Worm (Caenorhabditis elegans) whole organism, L4/young adult: ENCODE data around the gene B0507.3.
"Not testable (repeated sequence)": the region's sequence is repeated elsewhere in the genome, so short reads cannot be mapped to it uniquely, and the experiment has no call there.

Experiments
- W03F9.2 ChIP-seq: fragments of 150-350 bp; optimal IDR thresholded peaks from 2 replicates; lab custom pipeline; 2014; ENCODE audit warnings: missing biosample characterization, missing genetic modification characterization
- dao-5 ChIP-seq: sonication (generic microtip); optimal IDR thresholded peaks from 2 replicates; lab custom pipeline; 2016; ENCODE audit warnings: missing genotype, missing genetic modification characterization, moderate library complexity, missing compliant biosample characterization
- him-1 ChIP-seq: sonication (generic microtip); optimal IDR thresholded peaks from 2 replicates; lab custom pipeline; 2016; ENCODE audit warnings: missing genotype, missing genetic modification reagents, missing genetic modification characterization, missing compliant biosample characterization

B0507.3 gene

ce11 chrV:8768481-8768959, at the start of gene B0507.3:
TSS of gene B0507.3 (plus strand) at chrV:8768909.
- no peak for TF ChIP-seq him-1 (tag; lab: Kevin White, UChicago)
- no peak for TF ChIP-seq W03F9.2 (tag; lab: Kevin White, UChicago)
- TF ChIP-seq dao-5 (tag; lab: Kevin White, UChicago), result no peak

- not testable (repeated sequence) for TF ChIP-seq W03F9.2, dao-5, him-1 (tag; lab: Kevin White, UChicago)
Observed at ce11 chrV:8722160-8722559, 46.5 kb upstream of the B0507.3 start, which contains the start of gene ZC196.8. TSS of gene ZC196.8 (minus strand) at chrV:8722260.

- not testable (repeated sequence) for TF ChIP-seq him-1, dao-5, W03F9.2 (tag; lab: Kevin White, UChicago)
Observed at ce11 chrV:8726228-8726627, 42.5 kb upstream of the B0507.3 start, which contains the start of gene droe-8. TSS of gene droe-8 (plus strand) at chrV:8726528.

ce11 chrV:8727077-8727476, 41.6 kb upstream of the B0507.3 start, which contains the start of gene ZC196.9:
TSS of gene ZC196.9 (minus strand) at chrV:8727177.
- no peak for TF ChIP-seq W03F9.2 (tag; lab: Kevin White, UChicago)
- no peak for TF ChIP-seq him-1 (tag; lab: Kevin White, UChicago)
- TF ChIP-seq dao-5 (tag; lab: Kevin White, UChicago), result no peak

- TF ChIP-seq him-1 (tag; lab: Kevin White, UChicago) (no peak), dao-5 (tag; lab: Kevin White, UChicago) (no peak), W03F9.2 (tag; lab: Kevin White, UChicago) (no peak)
Observed at ce11 chrV:8729100-8729499, 39.6 kb upstream of the B0507.3 start, which contains the start of gene ZC196.5. TSS of gene ZC196.5 (plus strand) at chrV:8729400.

ce11 chrV:8730991-8731390, 37.7 kb upstream of the B0507.3 start:
- TF ChIP-seq W03F9.2 (tag; lab: Kevin White, UChicago) (no peak), dao-5 (tag; lab: Kevin White, UChicago) (no peak), him-1 (tag; lab: Kevin White, UChicago) (no peak)

- TF ChIP-seq him-1 (tag; lab: Kevin White, UChicago) (no peak), W03F9.2 (tag; lab: Kevin White, UChicago) (no peak), dao-5 (tag; lab: Kevin White, UChicago) (no peak)
Observed at ce11 chrV:8732934-8733333, 35.8 kb upstream of the B0507.3 start, which contains the start of gene ZC196.4. TSS of gene ZC196.4 (plus strand) at chrV:8733106.

- TF ChIP-seq him-1 (tag; lab: Kevin White, UChicago), result no peak
- no peak for TF ChIP-seq dao-5 (tag; lab: Kevin White, UChicago)
- TF ChIP-seq W03F9.2 (tag; lab: Kevin White, UChicago), result no peak
Observed at ce11 chrV:8736369-8736768, 32.3 kb upstream of the B0507.3 start, which contains the start of gene ZC196.3. TSS of gene ZC196.3 (plus strand) at chrV:8736669.

- TF ChIP-seq dao-5 (tag; lab: Kevin White, UChicago), result no peak
- TF ChIP-seq W03F9.2 (tag; lab: Kevin White, UChicago), result no peak
- no peak for TF ChIP-seq him-1 (tag; lab: Kevin White, UChicago)
Observed at ce11 chrV:8739136-8739535, 29.6 kb upstream of the B0507.3 start, which contains the start of gene ZC196.2. TSS of gene ZC196.2 (plus strand) at chrV:8739436.

- no peak for TF ChIP-seq W03F9.2 (tag; lab: Kevin White, UChicago)
- TF ChIP-seq him-1 (tag; lab: Kevin White, UChicago), result no peak
Observed at ce11 chrV:8745858-8746257, 22.9 kb upstream of the B0507.3 start, which contains the start of gene B0507.6. TSS of gene B0507.6 (plus strand) at chrV:8746158.

- TF ChIP-seq him-1 (tag; lab: Kevin White, UChicago), result no peak
- no peak for TF ChIP-seq W03F9.2 (tag; lab: Kevin White, UChicago)
- no peak for TF ChIP-seq dao-5 (tag; lab: Kevin White, UChicago)
Observed at ce11 chrV:8753395-8753794, 15.3 kb upstream of the B0507.3 start, which contains the start of gene B0507.5. TSS of gene B0507.5 (plus strand) at chrV:8753695.

ce11 chrV:8754670-8755069, 14.0 kb upstream of the B0507.3 start, which contains the start of gene B0507.4:
TSS of gene B0507.4 (plus strand) at chrV:8754970.
- TF ChIP-seq him-1 (tag; lab: Kevin White, UChicago) (no peak), dao-5 (tag; lab: Kevin White, UChicago) (no peak), W03F9.2 (tag; lab: Kevin White, UChicago) (no peak)

ce11 chrV:8758618-8759017, 10.1 kb upstream of the B0507.3 start, which contains the start of gene B0507.7:
TSS of gene B0507.7 (minus strand) at chrV:8758718.
- TF ChIP-seq dao-5 (tag; lab: Kevin White, UChicago), result no peak
- no peak for TF ChIP-seq him-1 (tag; lab: Kevin White, UChicago)
- TF ChIP-seq W03F9.2 (tag; lab: Kevin White, UChicago), result no peak
